Fruit fly (Drosophila melanogaster): Measurements from ENCODE around the gene CG32436.
A peak's percentile ranks its signal among the peaks of the same experiment; 100 is the strongest.

CG32436 gene

dm6 chr3L:21380126-21380525 is 36.3 kb downstream of the CG32436 start:
- TF ChIP-seq CG3032 (tag; optimal IDR thresholded peaks at IDR 0.05) (no peak), Gug (GFP tag; IDR thresholded peaks at IDR 0.05) (no peak), cyc (GFP tag; optimal IDR thresholded peaks at IDR 0.05) (no peak), CG34406 (GFP tag; optimal IDR thresholded peaks at IDR 0.05) (no peak), CG6808 (GFP tag; optimal IDR thresholded peaks at IDR 0.05) (no peak), vri (GFP tag; optimal IDR thresholded peaks at IDR 0.05) (no peak), fd85E (GFP tag; optimal IDR thresholded peaks at IDR 0.05) (no peak), net (GFP tag; optimal IDR thresholded peaks at IDR 0.05) (no peak), topi (GFP tag; optimal IDR thresholded peaks at IDR 0.05) (no peak), Blimp-1 (GFP tag; optimal IDR thresholded peaks at IDR 0.05) (no peak), CG6276 (GFP tag; optimal IDR thresholded peaks at IDR 0.05) (no peak)

- no peak for TF ChIP-seq Eip93F (GFP tag; optimal IDR thresholded peaks at IDR 0.05)
- no peak for TF ChIP-seq OdsH (GFP tag; optimal IDR thresholded peaks at IDR 0.05)
- TF ChIP-seq fd59A (GFP tag; optimal IDR thresholded peaks at IDR 0.05) = no peak
- TF ChIP-seq fd85E (GFP tag; optimal IDR thresholded peaks at IDR 0.05) = no peak
- TF ChIP-seq eg (GFP tag; IDR thresholded peaks at IDR 0.05) = no peak
- TF ChIP-seq ss (GFP tag; optimal IDR thresholded peaks at IDR 0.05) = no peak
- TF ChIP-seq svp (GFP tag) = peak; percentile 97
- TF ChIP-seq Eip78C (GFP tag) = peak; percentile 65
- no peak for TF ChIP-seq CG6808 (GFP tag; optimal IDR thresholded peaks at IDR 0.05)
- TF ChIP-seq esn (GFP tag; optimal IDR thresholded peaks at IDR 0.05) = no peak
- TF ChIP-seq Hr39 (GFP tag; optimal IDR thresholded peaks at IDR 0.05) = no peak
These were observed 36.8 kb downstream of the CG32436 start for dm6 chr3L:21380581-21381175.

dm6 chr3L:21381746-21382145 is 37.9 kb downstream of the CG32436 start:
- TF ChIP-seq spab (GFP tag; optimal IDR thresholded peaks at IDR 0.05) (no peak), CG4318 (GFP tag; optimal IDR thresholded peaks at IDR 0.05) (no peak), dsx (GFP tag; optimal IDR thresholded peaks at IDR 0.05; ENCODE audit: poor library complexity, severe bottlenecking) (no peak), Ets21C (GFP tag; optimal IDR thresholded peaks at IDR 0.05) (no peak), CG3032 (tag; optimal IDR thresholded peaks at IDR 0.05) (no peak), dac (GFP tag; optimal IDR thresholded peaks at IDR 0.05) (no peak), Smox (GFP tag; optimal IDR thresholded peaks at IDR 0.05) (no peak), CG6854 (GFP tag; optimal IDR thresholded peaks at IDR 0.05) (no peak), net (GFP tag; optimal IDR thresholded peaks at IDR 0.05) (no peak)

dm6 chr3L:21382158-21382610 is 38.4 kb downstream of the CG32436 start, which contains the start of gene rgn:
TSS of gene rgn (plus strand) at chr3L:21382501.
- TF ChIP-seq spab (GFP tag; optimal IDR thresholded peaks at IDR 0.05) (peak; percentile 84), lz (GFP tag; optimal IDR thresholded peaks at IDR 0.05) (peak; percentile 80), fkh (GFP tag; optimal IDR thresholded peaks at IDR 0.05) (peak; percentile 8), acj6 (GFP tag; optimal IDR thresholded peaks at IDR 0.05) (peak; percentile 91), CG3919 (GFP tag; optimal IDR thresholded peaks at IDR 0.05) (peak; percentile 90), Hr4 (GFP tag; optimal IDR thresholded peaks at IDR 0.05) (peak; percentile 89), Eip75B (GFP tag; optimal IDR thresholded peaks at IDR 0.05) (peak; percentile 78), CG15336 (GFP tag; IDR thresholded peaks at IDR 0.05) (peak; percentile 90), Gug (GFP tag; IDR thresholded peaks at IDR 0.05) (peak; percentile 84), eg (GFP tag; IDR thresholded peaks at IDR 0.05) (peak; percentile 88), vri (GFP tag; optimal IDR thresholded peaks at IDR 0.05) (peak; percentile 56), CG6854 (GFP tag; optimal IDR thresholded peaks at IDR 0.05) (peak; percentile 62), Blimp-1 (GFP tag; optimal IDR thresholded peaks at IDR 0.05) (peak; percentile 61), dac (GFP tag; optimal IDR thresholded peaks at IDR 0.05) (peak; percentile 81), fd85E (GFP tag; optimal IDR thresholded peaks at IDR 0.05) (peak; percentile 61), Sox102F (GFP tag; optimal IDR thresholded peaks at IDR 0.05) (peak; percentile 78), CG6792 (GFP tag; optimal IDR thresholded peaks at IDR 0.05) (peak; percentile 83), Sox15 (GFP tag; optimal IDR thresholded peaks at IDR 0.05) (peak; percentile 80), CG6276 (GFP tag; optimal IDR thresholded peaks at IDR 0.05) (peak; percentile 89), CG11294 (GFP tag; IDR thresholded peaks at IDR 0.05) (peak; percentile 68), CG16779 (tag; optimal IDR thresholded peaks at IDR 0.05) (peak; percentile 81), fd59A (GFP tag; optimal IDR thresholded peaks at IDR 0.05) (peak; percentile 74), Eip93F (GFP tag; optimal IDR thresholded peaks at IDR 0.05) (no peak), CG11762 (GFP tag; optimal IDR thresholded peaks at IDR 0.05; ENCODE audit: insufficient read depth) (peak; percentile 86), svp (GFP tag) (peak; percentile 87), CG8319 (GFP tag; optimal IDR thresholded peaks at IDR 0.05) (peak; percentile 81), CG32006 (GFP tag; optimal IDR thresholded peaks at IDR 0.05) (peak; percentile 97), CG11902 (GFP tag; optimal IDR thresholded peaks at IDR 0.05) (peak; percentile 70), CG10669 (GFP tag; optimal IDR thresholded peaks at IDR 0.05) (peak; percentile 82)

Measured in whole organism, prepupa.